Worm (Caenorhabditis elegans): Measurements from ENCODE around the gene srz-32.

Gene srz-32

DNA sequence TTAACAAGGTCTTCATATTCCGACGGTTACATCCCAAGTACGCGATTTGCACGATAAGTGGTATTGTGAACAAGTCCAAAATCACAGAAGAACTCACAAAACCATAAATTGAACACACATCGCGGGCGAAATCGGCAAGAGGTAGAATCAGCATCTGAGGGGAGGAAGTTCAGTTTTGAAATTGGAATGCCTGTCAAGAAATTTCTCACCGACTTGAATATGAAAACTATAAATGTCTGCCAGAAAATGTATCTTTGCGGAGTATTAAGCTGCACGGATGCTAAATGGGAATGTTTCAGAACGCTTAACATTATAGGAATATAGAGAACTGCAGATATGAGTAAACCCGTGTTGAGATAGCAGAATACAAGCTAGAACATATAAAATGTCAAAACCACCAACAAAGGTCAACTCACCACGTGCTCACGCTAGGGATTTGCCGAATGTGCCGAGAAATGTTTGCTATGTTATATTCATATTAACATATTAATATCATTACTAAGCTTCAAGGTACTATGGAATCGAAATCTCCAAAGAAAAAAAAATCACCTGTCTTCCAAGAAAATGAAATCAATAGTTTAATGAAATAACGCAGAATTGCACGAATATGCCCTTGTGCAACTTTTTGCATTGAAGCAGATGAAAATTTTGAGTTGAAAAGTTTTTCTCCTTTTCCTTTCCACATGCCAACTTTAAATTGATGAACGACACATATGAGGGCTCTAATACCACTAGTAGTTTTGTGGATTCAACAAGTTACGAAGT, 46.3 kb downstream of the srz-32 start, which contains the start of gene srz-82:
Gene srz-82, plus strand, starts transcription at position 701 of the 765 bp plus-strand sequence.
- TF ChIP-seq hlh-13 (GFP tag; optimal IDR thresholded peaks at IDR 0.05) (no peak), eyg-1 (tag; optimal IDR thresholded peaks at IDR 0.05) (no peak), dmd-4 (tag; optimal IDR thresholded peaks at IDR 0.05; ENCODE audit: borderline replicate concordance) (no peak), sox-2 (GFP tag; IDR thresholded peaks at IDR 0.05) (no peak), gmeb-2 (tag; optimal IDR thresholded peaks at IDR 0.05) (no peak), pros-1 (tag; optimal IDR thresholded peaks at IDR 0.05) (no peak), pha-2 (tag; optimal IDR thresholded peaks at IDR 0.05) (no peak), pha-4 (tag; optimal IDR thresholded peaks at IDR 0.05) (no peak), ceh-14 (tag; optimal IDR thresholded peaks at IDR 0.05) (no peak), fkh-6 (tag; optimal IDR thresholded peaks at IDR 0.05) (no peak), lin-11 (tag; optimal IDR thresholded peaks at IDR 0.05) (no peak), T23F11.4 (GFP tag; optimal IDR thresholded peaks at IDR 0.05) (no peak), K02D7.2 (tag; optimal IDR thresholded peaks at IDR 0.05) (no peak), pax-1 (tag; optimal IDR thresholded peaks at IDR 0.05) (no peak), hlh-6 (tag; optimal IDR thresholded peaks at IDR 0.05) (no peak)
